Worm (Caenorhabditis elegans): ENCODE data around the gene cdc-50.B.

DNA sequence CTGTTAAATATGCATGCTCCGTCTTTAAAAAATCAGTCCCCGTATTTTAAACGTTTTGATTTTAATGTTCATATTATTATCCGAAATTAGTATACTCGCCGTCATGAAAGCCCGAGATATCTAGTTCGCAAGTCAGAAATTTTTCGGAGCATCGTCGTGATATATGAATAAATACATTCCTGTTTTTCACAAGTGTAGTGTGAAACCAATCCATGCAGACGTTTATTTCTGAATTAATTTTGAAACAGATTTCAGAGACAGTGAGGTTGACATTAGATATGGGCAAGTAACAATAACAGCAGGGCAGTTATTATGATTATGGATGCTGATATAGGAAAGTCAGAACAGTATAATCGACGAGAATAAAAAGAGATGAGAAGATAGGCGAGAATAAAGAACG, 12.2 kb upstream of the cdc-50.B start:
- TF ChIP-seq T22C8.4 (GFP tag; IDR thresholded peaks at IDR 0.05) (no peak), ztf-23 (GFP tag; IDR thresholded peaks at IDR 0.05) (no peak), tab-1 (GFP tag; IDR thresholded peaks at IDR 0.05) (no peak), ztf-29 (GFP tag; IDR thresholded peaks at IDR 0.05) (no peak), med-1 (GFP tag; optimal IDR thresholded peaks at IDR 0.05; ENCODE audit: insufficient read depth) (no peak), klf-2 (GFP tag; conservative IDR thresholded peaks at IDR 0.05) (no peak), ref-1 (GFP tag; conservative IDR thresholded peaks at IDR 0.05) (no peak), flt-1 (GFP tag; IDR thresholded peaks at IDR 0.05) (no peak), cog-1 (tag; optimal IDR thresholded peaks at IDR 0.05) (no peak)
